Fruit fly (Drosophila melanogaster) whole organism, pupa: ENCODE results near the gene CG14006.

Experiments used
- CG10348 ChIP-seq: fragments of 200-800 bp; sonication (Bioruptor generic); IDR thresholded peaks from 2 replicates; pipeline ENCODE4 v1.3.6; 2022; ENCODE audit warnings: missing biosample characterization, missing genetic modification characterization
- CG12605 ChIP-seq: fragments of 200-800 bp; sonication (Bioruptor generic); IDR thresholded peaks from 2 replicates; pipeline ENCODE4 v1.3.6; 2022; ENCODE audit warnings: missing biosample characterization, missing genetic modification characterization
- CG13204 ChIP-seq: fragments of 200-800 bp; sonication (Bioruptor generic); optimal IDR thresholded peaks from 2 replicates; lab custom pipeline; 2018; ENCODE audit warnings: missing biosample characterization, mild to moderate bottlenecking, missing genetic modification characterization, moderate library complexity
- CG14655 ChIP-seq: fragments of 200-800 bp; sonication (Bioruptor generic); optimal IDR thresholded peaks from 3 replicates; lab custom pipeline; 2017; ENCODE audit warnings: mild to moderate bottlenecking, missing biosample characterization, missing genetic modification reagents, missing genetic modification characterization
- CG15710 ChIP-seq: fragments of 200-800 bp; sonication (Bioruptor generic); optimal IDR thresholded peaks from 2 replicates; lab custom pipeline; 2018; ENCODE audit warnings: missing biosample characterization, mild to moderate bottlenecking, missing genetic modification characterization, moderate library complexity
- CG17806 ChIP-seq: fragments of 200-800 bp; sonication (Bioruptor generic); optimal IDR thresholded peaks from 2 replicates; lab custom pipeline; 2018; ENCODE audit warnings: missing biosample characterization, mild to moderate bottlenecking, missing genetic modification characterization, moderate library complexity
- CG32121 ChIP-seq: fragments of 200-800 bp; sonication (Bioruptor generic); IDR thresholded peaks from 2 replicates; pipeline ENCODE4 v1.3.6; 2022; ENCODE audit warnings: missing biosample characterization, missing genetic modification characterization
- CG34367 ChIP-seq: fragments of 200-800 bp; sonication (Bioruptor generic); optimal IDR thresholded peaks from 2 replicates; lab custom pipeline; 2018; ENCODE audit warnings: missing biosample characterization, mild to moderate bottlenecking, missing genetic modification characterization
- CG4496 ChIP-seq: fragments of 200-800 bp; sonication (Bioruptor generic); IDR thresholded peaks from 3 replicates; pipeline ENCODE4 v1.3.6; 2022; ENCODE audit warnings: missing biosample characterization, missing genetic modification characterization
- CG8159 ChIP-seq: fragments of 200-800 bp; sonication (Bioruptor generic); optimal IDR thresholded peaks from 3 replicates; lab custom pipeline; 2018; ENCODE audit warnings: missing biosample characterization, mild to moderate bottlenecking, missing genetic modification characterization, moderate library complexity
- CG8301 ChIP-seq: fragments of 200-800 bp; sonication (Bioruptor generic); optimal IDR thresholded peaks from 2 replicates; lab custom pipeline; 2018; ENCODE audit warnings: missing biosample characterization, mild to moderate bottlenecking, missing genetic modification characterization
- CG9948 ChIP-seq: fragments of 200-800 bp; sonication (Bioruptor generic); optimal IDR thresholded peaks from 2 replicates; lab custom pipeline; 2018; ENCODE audit warnings: missing biosample characterization, mild to moderate bottlenecking, missing genetic modification characterization, moderate library complexity
- EcR ChIP-seq: fragments of 200-800 bp; sonication (Bioruptor generic); optimal IDR thresholded peaks from 3 replicates; lab custom pipeline; 2019; ENCODE audit warnings: missing biosample characterization, missing genetic modification characterization, mild to moderate bottlenecking, moderate library complexity, missing genetic modification reagents
- Ets98B ChIP-seq: fragments of 200-800 bp; sonication (Bioruptor generic); IDR thresholded peaks from 2 replicates; pipeline ENCODE4 v1.3.6; 2022; ENCODE audit warnings: missing biosample characterization, missing genetic modification characterization
- Pif1A ChIP-seq: fragments of 200-800 bp; sonication (Bioruptor generic); optimal IDR thresholded peaks from 3 replicates; lab custom pipeline; 2016; ENCODE audit warnings: missing biosample characterization, missing genetic modification characterization
- Pif1B ChIP-seq: fragments of 200-800 bp; sonication (Bioruptor generic); optimal IDR thresholded peaks from 3 replicates; lab custom pipeline; 2016; ENCODE audit warnings: missing biosample characterization, missing genetic modification characterization
- Snoo ChIP-seq: fragments of 200-800 bp; sonication (Bioruptor generic); optimal IDR thresholded peaks from 3 replicates; lab custom pipeline; 2017; ENCODE audit warnings: missing biosample characterization, mild to moderate bottlenecking, missing genetic modification characterization, inconsistent platforms
- fd96Ca ChIP-seq: fragments of 200-800 bp; sonication (Bioruptor generic); IDR thresholded peaks from 3 replicates; pipeline ENCODE4 v1.3.6; 2022; ENCODE audit warnings: missing biosample characterization, missing genetic modification characterization
- gl ChIP-seq: fragments of 200-800 bp; sonication (Bioruptor generic); optimal IDR thresholded peaks from 2 replicates; lab custom pipeline; 2018; ENCODE audit warnings: missing biosample characterization, mild to moderate bottlenecking, missing genetic modification characterization
- rn ChIP-seq: fragments of 200-800 bp; sonication (Bioruptor generic); IDR thresholded peaks from 2 replicates; pipeline ENCODE4 v1.3.6; 2022; ENCODE audit warnings: missing biosample characterization, missing genetic modification characterization

The CG14006 gene

DNA sequence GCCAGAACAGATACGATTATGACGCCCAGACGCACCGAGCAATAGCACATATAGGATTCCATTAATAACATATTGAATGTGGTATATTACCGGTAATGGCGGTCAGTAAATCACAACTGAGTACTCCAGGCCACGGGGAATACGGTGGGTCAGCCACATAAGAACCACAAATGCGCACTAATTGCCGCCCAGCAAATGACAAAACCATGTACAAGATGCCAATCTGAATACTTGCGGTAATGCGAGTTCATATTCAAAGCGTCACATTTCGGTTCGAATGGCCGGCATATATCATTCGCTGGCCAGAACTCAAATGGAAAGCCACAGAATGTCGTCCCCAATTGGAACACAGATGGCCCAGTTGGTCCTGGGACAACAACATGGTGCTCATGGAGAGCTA lies 12.0 kb downstream of the CG14006 start, which contains the start of the genes CG14007 and CG34011:
Gene CG14007 (minus strand): TSS at position 101 of the 400 bp plus-strand sequence.
Gene CG34011 (plus strand): TSS at position 122 of the 400 bp plus-strand sequence.
- TF ChIP-seq gl, result no peak
- TF ChIP-seq CG10348, result no peak
- no peak for TF ChIP-seq Ets98B (GFP tag; lab: Robert Waterston, UW)
- TF ChIP-seq fd96Ca, result no peak
- TF ChIP-seq CG34367 (tag; lab: Kevin White, UChicago), result no peak
- TF ChIP-seq Snoo (tag; lab: Kevin White, UChicago), result no peak

DNA sequence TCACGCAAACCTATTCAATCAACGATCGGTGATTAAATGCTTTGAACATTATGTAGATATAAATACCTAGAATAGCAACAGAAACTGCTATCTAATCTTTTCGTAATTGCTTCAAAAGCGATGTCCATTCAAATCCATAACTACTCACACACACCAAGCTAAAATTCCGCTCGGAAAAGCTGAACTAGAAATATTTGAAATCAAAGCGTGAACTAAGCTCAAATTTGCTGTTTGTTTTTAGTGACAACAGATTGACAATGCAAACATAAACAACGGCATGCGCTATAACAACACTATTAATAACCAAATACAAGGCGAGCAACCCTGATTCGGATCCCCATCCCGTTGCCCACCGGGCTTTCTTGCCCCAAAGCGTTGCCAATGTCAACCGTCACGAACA lies 22.5 kb downstream of the CG14006 start, which contains the start of gene CG7236:
Gene CG7236 (plus strand): TSS at position 301 of the 400 bp plus-strand sequence.
- no peak for TF ChIP-seq Ets98B (GFP tag; lab: Robert Waterston, UW)
- TF ChIP-seq rn, result no peak
- TF ChIP-seq EcR (GFP tag; lab: Kevin White, UChicago), result no peak
- no peak for TF ChIP-seq CG17806 (tag; lab: Kevin White, UChicago)
- no peak for TF ChIP-seq CG8159 (tag; lab: Kevin White, UChicago)
- no peak for TF ChIP-seq CG15710 (tag; lab: Kevin White, UChicago)
- TF ChIP-seq CG4496, result no peak
- TF ChIP-seq Pif1B (GFP tag; lab: Kevin White, UChicago), result no peak
- no peak for TF ChIP-seq CG8301 (tag; lab: Kevin White, UChicago)
- no peak for TF ChIP-seq fd96Ca
- no peak for TF ChIP-seq CG13204
- TF ChIP-seq CG9948 (tag; lab: Kevin White, UChicago), result no peak
- no peak for TF ChIP-seq gl
- TF ChIP-seq CG14655 (GFP tag; lab: Kevin White, UChicago), result no peak
- no peak for TF ChIP-seq CG34367 (tag; lab: Kevin White, UChicago)
- no peak for TF ChIP-seq Snoo (tag; lab: Kevin White, UChicago)
- TF ChIP-seq CG32121 (GFP tag; lab: Robert Waterston, UW), result no peak
- TF ChIP-seq Pif1A, result no peak
- no peak for TF ChIP-seq CG10348

DNA sequence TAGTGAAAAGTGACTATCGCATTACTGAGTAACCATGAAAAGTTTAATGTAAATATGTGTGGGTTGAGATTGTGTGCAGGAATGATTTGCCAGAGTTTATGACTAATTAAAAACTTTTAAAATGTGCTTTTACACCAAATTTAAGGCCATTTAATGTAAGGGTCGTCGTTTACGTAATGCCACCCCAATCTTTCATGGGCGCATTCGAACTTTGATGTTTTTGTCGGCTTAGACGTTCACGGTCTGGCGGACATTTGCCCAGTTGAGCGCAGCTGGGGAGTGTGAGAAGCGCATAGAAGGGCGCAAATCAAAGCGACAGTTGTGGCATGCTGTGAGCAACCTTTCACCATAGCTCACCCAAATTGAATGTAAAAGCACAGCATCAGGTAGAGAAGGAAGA lies 50.3 kb downstream of the CG14006 start, which contains the start of gene CG12511:
Gene CG12511 (plus strand): TSS at position 301 of the 400 bp plus-strand sequence.
- TF ChIP-seq CG15710 (tag; lab: Kevin White, UChicago), result no peak
- TF ChIP-seq CG12605, result no peak
